Fruit fly (Drosophila melanogaster) whole organism, pupa: Measurements from ENCODE around the gene Axud1.

Experiments
- CG10348 ChIP-seq: fragments of 200-800 bp; sonication (Bioruptor generic); IDR thresholded peaks from 2 replicates; pipeline ENCODE4 v1.3.6; 2022; ENCODE audit warnings: missing biosample characterization, missing genetic modification characterization
- CG12605 ChIP-seq: fragments of 200-800 bp; sonication (Bioruptor generic); IDR thresholded peaks from 2 replicates; pipeline ENCODE4 v1.3.6; 2022; ENCODE audit warnings: missing biosample characterization, missing genetic modification characterization
- CG13204 ChIP-seq: fragments of 200-800 bp; sonication (Bioruptor generic); optimal IDR thresholded peaks from 2 replicates; lab custom pipeline; 2018; ENCODE audit warnings: missing biosample characterization, mild to moderate bottlenecking, missing genetic modification characterization, moderate library complexity
- CG14655 ChIP-seq: fragments of 200-800 bp; sonication (Bioruptor generic); optimal IDR thresholded peaks from 3 replicates; lab custom pipeline; 2017; ENCODE audit warnings: mild to moderate bottlenecking, missing biosample characterization, missing genetic modification reagents, missing genetic modification characterization
- CG15710 ChIP-seq: fragments of 200-800 bp; sonication (Bioruptor generic); optimal IDR thresholded peaks from 2 replicates; lab custom pipeline; 2018; ENCODE audit warnings: missing biosample characterization, mild to moderate bottlenecking, missing genetic modification characterization, moderate library complexity
- CG17806 ChIP-seq: fragments of 200-800 bp; sonication (Bioruptor generic); optimal IDR thresholded peaks from 2 replicates; lab custom pipeline; 2018; ENCODE audit warnings: missing biosample characterization, mild to moderate bottlenecking, missing genetic modification characterization, moderate library complexity
- CG32121 ChIP-seq: fragments of 200-800 bp; sonication (Bioruptor generic); IDR thresholded peaks from 2 replicates; pipeline ENCODE4 v1.3.6; 2022; ENCODE audit warnings: missing biosample characterization, missing genetic modification characterization
- CG34367 ChIP-seq: fragments of 200-800 bp; sonication (Bioruptor generic); optimal IDR thresholded peaks from 2 replicates; lab custom pipeline; 2018; ENCODE audit warnings: missing biosample characterization, mild to moderate bottlenecking, missing genetic modification characterization
- CG4496 ChIP-seq: fragments of 200-800 bp; sonication (Bioruptor generic); IDR thresholded peaks from 3 replicates; pipeline ENCODE4 v1.3.6; 2022; ENCODE audit warnings: missing biosample characterization, missing genetic modification characterization
- CG8159 ChIP-seq: fragments of 200-800 bp; sonication (Bioruptor generic); optimal IDR thresholded peaks from 3 replicates; lab custom pipeline; 2018; ENCODE audit warnings: missing biosample characterization, mild to moderate bottlenecking, missing genetic modification characterization, moderate library complexity
- CG8301 ChIP-seq: fragments of 200-800 bp; sonication (Bioruptor generic); optimal IDR thresholded peaks from 2 replicates; lab custom pipeline; 2018; ENCODE audit warnings: missing biosample characterization, mild to moderate bottlenecking, missing genetic modification characterization
- CG9948 ChIP-seq: fragments of 200-800 bp; sonication (Bioruptor generic); optimal IDR thresholded peaks from 2 replicates; lab custom pipeline; 2018; ENCODE audit warnings: missing biosample characterization, mild to moderate bottlenecking, missing genetic modification characterization, moderate library complexity
- D1 ChIP-seq: fragments of 200-800 bp; sonication (Bioruptor generic); optimal IDR thresholded peaks from 2 replicates; lab custom pipeline; 2018; ENCODE audit warnings: missing biosample characterization, mild to moderate bottlenecking, missing genetic modification characterization, moderate library complexity
- EcR ChIP-seq: fragments of 200-800 bp; sonication (Bioruptor generic); optimal IDR thresholded peaks from 3 replicates; lab custom pipeline; 2019; ENCODE audit warnings: missing biosample characterization, missing genetic modification characterization, mild to moderate bottlenecking, moderate library complexity, missing genetic modification reagents
- Ets98B ChIP-seq: fragments of 200-800 bp; sonication (Bioruptor generic); IDR thresholded peaks from 2 replicates; pipeline ENCODE4 v1.3.6; 2022; ENCODE audit warnings: missing biosample characterization, missing genetic modification characterization
- Pif1A ChIP-seq: fragments of 200-800 bp; sonication (Bioruptor generic); optimal IDR thresholded peaks from 3 replicates; lab custom pipeline; 2016; ENCODE audit warnings: missing biosample characterization, missing genetic modification characterization
- Pif1B ChIP-seq: fragments of 200-800 bp; sonication (Bioruptor generic); optimal IDR thresholded peaks from 3 replicates; lab custom pipeline; 2016; ENCODE audit warnings: missing biosample characterization, missing genetic modification characterization
- Snoo ChIP-seq: fragments of 200-800 bp; sonication (Bioruptor generic); optimal IDR thresholded peaks from 3 replicates; lab custom pipeline; 2017; ENCODE audit warnings: missing biosample characterization, mild to moderate bottlenecking, missing genetic modification characterization, inconsistent platforms
- fd96Ca ChIP-seq: fragments of 200-800 bp; sonication (Bioruptor generic); IDR thresholded peaks from 3 replicates; pipeline ENCODE4 v1.3.6; 2022; ENCODE audit warnings: missing biosample characterization, missing genetic modification characterization
- gl ChIP-seq: fragments of 200-800 bp; sonication (Bioruptor generic); optimal IDR thresholded peaks from 2 replicates; lab custom pipeline; 2018; ENCODE audit warnings: missing biosample characterization, mild to moderate bottlenecking, missing genetic modification characterization
- rn ChIP-seq: fragments of 200-800 bp; sonication (Bioruptor generic); IDR thresholded peaks from 2 replicates; pipeline ENCODE4 v1.3.6; 2022; ENCODE audit warnings: missing biosample characterization, missing genetic modification characterization

Axud1 gene

dm6 chr2L:2372112-2372449, 6.9 kb downstream of the Axud1 start:
- no peak for TF ChIP-seq CG10348 (GFP tag; lab: Robert Waterston, UW)
- no peak for TF ChIP-seq CG13204 (GFP tag; lab: Kevin White, UChicago)
- TF ChIP-seq CG8301 (tag; lab: Kevin White, UChicago): no peak
- no peak for TF ChIP-seq Snoo (tag; lab: Kevin White, UChicago)

dm6 chr2L:2373818-2374746, 8.9 kb downstream of the Axud1 start, which contains the start of the genes CG3609 and CG15390:
Gene CG3609 (minus strand): TSS chr2L:2374627.
Gene CG15390 (plus strand): TSS chr2L:2374713.
- peak; percentile 85 for TF ChIP-seq fd96Ca (GFP tag; lab: Robert Waterston, UW)
- TF ChIP-seq Snoo (tag; lab: Kevin White, UChicago): peak; percentile 60
- peak; percentile 51; the same call in 1 of the 2 replicates for TF ChIP-seq rn (GFP tag; lab: Robert Waterston, UW)
- peak; percentile 49 for TF ChIP-seq CG8159 (tag; lab: Kevin White, UChicago)
- peak; percentile 88 for TF ChIP-seq Pif1B (GFP tag; lab: Kevin White, UChicago)
- peak; percentile 89 for TF ChIP-seq Ets98B (GFP tag; lab: Robert Waterston, UW)
- TF ChIP-seq Pif1A (GFP tag; lab: Kevin White, UChicago): peak; percentile 91
- peak; percentile 60 for TF ChIP-seq CG15710 (tag; lab: Kevin White, UChicago)
- TF ChIP-seq CG4496 (GFP tag; lab: Robert Waterston, UW): peak; percentile 91
- TF ChIP-seq CG9948: peak; percentile 55
- TF ChIP-seq CG17806 (tag; lab: Kevin White, UChicago): peak; percentile 54
- peak; percentile 72 for TF ChIP-seq gl
- peak; percentile 78 for TF ChIP-seq CG32121 (GFP tag; lab: Robert Waterston, UW)
- peak; percentile 59 for TF ChIP-seq CG13204 (GFP tag; lab: Kevin White, UChicago)
- TF ChIP-seq EcR (GFP tag; lab: Kevin White, UChicago): peak; percentile 30
- peak; percentile 40 for TF ChIP-seq CG8301 (tag; lab: Kevin White, UChicago)
- no peak for TF ChIP-seq D1 (tag; lab: Kevin White, UChicago)
- peak; percentile 54 for TF ChIP-seq CG14655 (GFP tag; lab: Kevin White, UChicago)
- no peak for TF ChIP-seq CG10348 (GFP tag; lab: Robert Waterston, UW)
- TF ChIP-seq CG12605 (GFP tag; lab: Robert Waterston, UW): peak; percentile 60
- TF ChIP-seq CG34367 (tag; lab: Kevin White, UChicago): peak; percentile 55
- TF ChIP-seq, all 21 proteins: peak for 19

- TF ChIP-seq CG4496 (GFP tag; lab: Robert Waterston, UW) (peak; percentile 74; the same call in 2 of the 3 replicates), CG32121 (GFP tag; lab: Robert Waterston, UW) (peak; percentile 66; the same call in 1 of the 2 replicates), CG12605 (GFP tag; lab: Robert Waterston, UW) (peak; percentile 84), Pif1B (GFP tag; lab: Kevin White, UChicago) (peak; percentile 2), Pif1A (GFP tag; lab: Kevin White, UChicago) (peak; percentile 67), CG34367 (tag; lab: Kevin White, UChicago) (peak; percentile 65), CG14655 (GFP tag; lab: Kevin White, UChicago) (peak; percentile 13), Ets98B (GFP tag; lab: Robert Waterston, UW) (peak; percentile 60), fd96Ca (GFP tag; lab: Robert Waterston, UW) (peak; percentile 59; the same call in 2 of the 3 replicates), CG13204 (GFP tag; lab: Kevin White, UChicago) (peak; percentile 17), CG9948 (no peak), CG8301 (tag; lab: Kevin White, UChicago) (peak; percentile 4), CG8159 (tag; lab: Kevin White, UChicago) (peak; percentile 29), CG10348 (GFP tag; lab: Robert Waterston, UW) (no peak), CG17806 (tag; lab: Kevin White, UChicago) (peak; percentile 1), Snoo (tag; lab: Kevin White, UChicago) (peak; percentile 80), D1 (tag; lab: Kevin White, UChicago) (no peak), rn (GFP tag; lab: Robert Waterston, UW) (no peak), CG15710 (tag; lab: Kevin White, UChicago) (peak; percentile 43), EcR (GFP tag; lab: Kevin White, UChicago) (no peak), gl (no peak)
Observed at dm6 chr2L:2375655-2376417, 10.7 kb downstream of the Axud1 start, which contains the start of gene Atxn7. Gene Atxn7 (plus strand): TSS chr2L:2375841.

dm6 chr2L:2376418-2376702, 11.2 kb downstream of the Axud1 start:
- no peak for TF ChIP-seq CG32121 (GFP tag; lab: Robert Waterston, UW)
- TF ChIP-seq rn (GFP tag; lab: Robert Waterston, UW): no peak
- peak; percentile 94 for TF ChIP-seq EcR (GFP tag; lab: Kevin White, UChicago)
- no peak for TF ChIP-seq CG8159 (tag; lab: Kevin White, UChicago)
- TF ChIP-seq gl: no peak
- TF ChIP-seq CG13204 (GFP tag; lab: Kevin White, UChicago): no peak
- TF ChIP-seq CG12605 (GFP tag; lab: Robert Waterston, UW): no peak
- TF ChIP-seq CG8301 (tag; lab: Kevin White, UChicago): no peak

dm6 chr2L:2380805-2381204, 15.7 kb downstream of the Axud1 start, which contains the start of gene Eogt:
Gene Eogt (plus strand): TSS chr2L:2381097.
- TF ChIP-seq CG12605 (GFP tag; lab: Robert Waterston, UW): peak; percentile 98
- peak; percentile 94 for TF ChIP-seq CG9948
- TF ChIP-seq CG34367 (tag; lab: Kevin White, UChicago): peak; percentile 98
- TF ChIP-seq CG10348 (GFP tag; lab: Robert Waterston, UW): peak; percentile 93
- TF ChIP-seq Snoo (tag; lab: Kevin White, UChicago): peak; percentile 96
- peak; percentile 96 for TF ChIP-seq Ets98B (GFP tag; lab: Robert Waterston, UW)
- peak; percentile 94 for TF ChIP-seq CG14655 (GFP tag; lab: Kevin White, UChicago)
- peak; percentile 94 for TF ChIP-seq CG17806 (tag; lab: Kevin White, UChicago)
- no peak for TF ChIP-seq Pif1B (GFP tag; lab: Kevin White, UChicago)
- TF ChIP-seq CG8301 (tag; lab: Kevin White, UChicago): peak; percentile 93
- TF ChIP-seq rn (GFP tag; lab: Robert Waterston, UW): peak; percentile 96
- peak; percentile 98 for TF ChIP-seq CG15710 (tag; lab: Kevin White, UChicago)
- TF ChIP-seq Pif1A (GFP tag; lab: Kevin White, UChicago): peak; percentile 86
- peak; percentile 93 for TF ChIP-seq fd96Ca (GFP tag; lab: Robert Waterston, UW)
- TF ChIP-seq gl: peak; percentile 89
- TF ChIP-seq CG13204 (GFP tag; lab: Kevin White, UChicago): no peak
- TF ChIP-seq CG32121 (GFP tag; lab: Robert Waterston, UW): peak; percentile 96
- TF ChIP-seq EcR (GFP tag; lab: Kevin White, UChicago): no peak
- TF ChIP-seq CG8159 (tag; lab: Kevin White, UChicago): peak; percentile 96
- TF ChIP-seq D1 (tag; lab: Kevin White, UChicago): peak; percentile 71
- peak; percentile 99 for TF ChIP-seq CG4496 (GFP tag; lab: Robert Waterston, UW)
- TF ChIP-seq, all 21 proteins: peak for 18
